Worm (Caenorhabditis elegans): Measurements from ENCODE around the gene srh-142.

srh-142 gene

DNA sequence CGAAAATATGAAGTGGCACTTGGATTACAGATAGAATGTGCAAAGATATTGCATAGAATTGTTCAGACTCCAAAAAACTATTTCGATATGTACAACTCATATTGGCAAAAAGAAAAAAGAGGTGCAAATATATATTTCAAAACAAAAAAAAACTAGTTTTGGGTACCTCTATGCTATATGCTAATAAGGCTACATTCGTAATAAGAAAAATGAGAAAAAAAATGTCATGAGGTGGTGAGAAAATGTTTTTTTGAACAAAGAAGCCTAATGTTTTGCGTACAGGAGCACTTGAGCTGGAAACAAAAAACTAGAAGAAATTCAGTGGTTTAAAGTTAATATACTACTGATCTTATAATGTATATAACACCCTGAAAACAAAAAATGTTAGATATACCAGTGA lies at the start of gene srh-142:
Gene srh-142 (minus strand): TSS at position 101 of the 400 bp plus-strand sequence.
- TF ChIP-seq nhr-71 (tag; optimal IDR thresholded peaks at IDR 0.05) (no peak), pax-3 (tag; optimal IDR thresholded peaks at IDR 0.05) (no peak), nhr-11 (tag; optimal IDR thresholded peaks at IDR 0.05) (no peak), unc-98 (GFP tag; IDR thresholded peaks at IDR 0.05) (no peak), C04F5.9 (tag; optimal IDR thresholded peaks at IDR 0.05) (no peak), ceh-63 (GFP tag; optimal IDR thresholded peaks at IDR 0.05) (no peak), mab-9 (GFP tag; IDR thresholded peaks at IDR 0.05) (no peak), egl-13 (tag; optimal IDR thresholded peaks at IDR 0.05) (no peak), swsn-7 (tag; optimal IDR thresholded peaks at IDR 0.05) (no peak), ets-5 (GFP tag; IDR thresholded peaks at IDR 0.05) (no peak), elt-2 (tag; optimal IDR thresholded peaks at IDR 0.05) (no peak), unc-62 (GFP tag; optimal IDR thresholded peaks at IDR 0.05) (no peak)

- TF ChIP-seq zip-4 (GFP tag; optimal IDR thresholded peaks at IDR 0.05), result no peak
- TF ChIP-seq hlh-4 (tag; optimal IDR thresholded peaks at IDR 0.05), result no peak
- no peak for TF ChIP-seq fkh-4 (tag; optimal IDR thresholded peaks at IDR 0.05; ENCODE audit: borderline replicate concordance)
Observed at ce11 chrV:16508667-16509066, 47.9 kb upstream of the srh-142 start, which contains the start of gene srr-3. Gene srr-3, minus strand, starts transcription at chrV:16508767.

DNA sequence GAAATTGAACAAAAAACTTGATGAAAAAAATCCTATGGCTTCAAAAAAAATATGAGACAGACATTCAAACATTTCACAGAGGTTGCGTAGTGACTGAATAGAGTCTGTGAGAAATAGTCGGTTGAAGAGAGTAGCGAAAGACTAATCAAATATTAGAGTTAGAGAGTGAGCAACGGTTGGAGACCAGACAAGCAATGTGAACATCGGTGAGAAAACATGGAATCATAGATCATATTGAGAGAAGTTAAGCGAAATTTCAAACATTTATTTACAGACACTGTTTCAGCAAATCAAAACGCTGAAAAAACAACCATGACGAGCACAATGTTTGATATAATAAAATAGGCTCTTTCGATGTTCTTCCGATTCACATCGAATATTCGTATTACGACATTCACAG lies 45.9 kb upstream of the srh-142 start:
- TF ChIP-seq fos-1 (tag; optimal IDR thresholded peaks at IDR 0.05), result no peak
- TF ChIP-seq lin-14 (GFP tag; optimal IDR thresholded peaks at IDR 0.05), result peak; percentile 8

DNA sequence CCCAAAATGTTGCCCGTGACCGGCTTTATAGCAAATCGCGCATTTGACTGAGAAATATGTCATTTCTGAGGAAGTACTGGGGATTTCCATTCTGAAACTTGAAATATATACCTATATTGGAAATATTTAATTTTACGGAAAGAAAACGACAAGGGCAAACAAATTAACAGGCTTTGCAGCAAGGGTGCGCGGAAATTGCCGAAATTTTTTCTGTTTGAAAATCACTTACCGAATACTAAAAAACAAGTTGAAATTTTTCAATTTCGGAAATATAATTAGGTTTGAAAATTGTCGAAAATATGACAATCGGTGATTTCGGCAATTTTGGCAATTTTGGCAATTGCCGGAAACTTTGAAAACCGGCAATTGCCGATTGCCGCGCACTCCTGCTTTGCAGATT lies 45.1 kb upstream of the srh-142 start, which contains the start of gene nhr-54:
Gene nhr-54 (minus strand): TSS at position 101 of the 400 bp plus-strand sequence.
- TF ChIP-seq nhr-90 (tag; optimal IDR thresholded peaks at IDR 0.05; ENCODE audit: poor library complexity), result no peak

DNA sequence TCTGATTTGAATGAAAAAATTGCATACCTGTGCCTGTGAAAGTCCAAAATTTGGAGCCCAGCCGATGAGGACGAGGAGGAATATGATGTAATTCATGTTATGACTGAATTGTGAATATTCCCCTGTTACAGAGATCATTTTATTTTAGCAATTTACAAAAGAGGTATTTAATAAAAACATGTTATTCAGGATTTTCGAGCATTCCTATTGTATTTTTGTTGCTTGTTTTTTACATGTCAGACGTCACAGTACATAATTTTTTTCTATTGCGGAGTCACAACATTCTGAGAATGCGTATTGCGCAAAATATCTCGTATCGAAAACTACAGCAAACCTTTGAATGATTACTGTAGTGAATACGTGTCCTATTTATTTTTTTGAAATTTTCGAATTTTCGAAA lies 42.4 kb upstream of the srh-142 start, which contains the start of gene F36D3.14:
Gene F36D3.14 (minus strand): TSS at position 101 of the 400 bp plus-strand sequence.
- no peak for TF ChIP-seq skn-1 (tag; optimal IDR thresholded peaks at IDR 0.05)
- no peak for TF ChIP-seq snpc-4 (tag; optimal IDR thresholded peaks at IDR 0.05)
- no peak for TF ChIP-seq lin-13 (GFP tag; optimal IDR thresholded peaks at IDR 0.05)
- no peak for TF ChIP-seq hlh-17 (GFP tag; optimal IDR thresholded peaks at IDR 0.05; ENCODE audit: borderline replicate concordance)
- no peak for TF ChIP-seq mef-2 (tag; optimal IDR thresholded peaks at IDR 0.05)
- TF ChIP-seq lin-15B (tag; optimal IDR thresholded peaks at IDR 0.05), result no peak
- TF ChIP-seq aha-1 (tag; optimal IDR thresholded peaks at IDR 0.05), result no peak
- no peak for TF ChIP-seq C16A3.4 (tag; optimal IDR thresholded peaks at IDR 0.05)
- no peak for TF ChIP-seq elt-3 (tag; optimal IDR thresholded peaks at IDR 0.05)
- no peak for TF ChIP-seq nhr-237 (tag; optimal IDR thresholded peaks at IDR 0.05)
- no peak for TF ChIP-seq sup-37 (GFP tag; optimal IDR thresholded peaks at IDR 0.05)
- no peak for TF ChIP-seq alr-1 (tag; optimal IDR thresholded peaks at IDR 0.05; ENCODE audit: borderline replicate concordance)
- no peak for TF ChIP-seq zip-4 (GFP tag; optimal IDR thresholded peaks at IDR 0.05)
- no peak for TF ChIP-seq sox-4 (tag; optimal IDR thresholded peaks at IDR 0.05)
- TF ChIP-seq jun-1 (tag; optimal IDR thresholded peaks at IDR 0.05), result no peak
- TF ChIP-seq mab-9 (GFP tag; IDR thresholded peaks at IDR 0.05), result no peak

DNA sequence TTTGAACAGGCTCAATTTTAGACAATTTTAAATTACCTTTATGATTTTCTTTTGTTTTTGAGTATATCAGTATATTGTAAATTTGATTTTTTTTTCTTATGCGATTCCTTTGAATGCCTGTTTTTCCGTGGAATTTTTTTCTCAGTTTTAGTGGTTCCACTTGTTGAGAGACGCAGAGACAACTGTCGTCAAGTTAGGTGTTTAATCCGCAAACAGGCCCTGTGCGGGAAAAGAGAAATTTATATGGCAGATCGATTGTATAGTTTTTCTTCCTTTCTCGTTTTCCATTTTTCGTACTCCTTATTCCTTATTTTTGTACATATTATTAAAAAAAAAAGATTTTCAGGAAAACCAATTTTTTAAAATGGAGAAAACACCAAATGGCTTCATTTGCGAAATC lies 38.2 kb upstream of the srh-142 start, which contains the start of gene F36D3.1:
Gene F36D3.1 (plus strand): TSS at position 347 of the 400 bp plus-strand sequence.
- TF ChIP-seq snpc-4 (tag; optimal IDR thresholded peaks at IDR 0.05), result peak; percentile 38
- no peak for TF ChIP-seq tlp-1 (tag; optimal IDR thresholded peaks at IDR 0.05)
- TF ChIP-seq unc-62 (GFP tag; optimal IDR thresholded peaks at IDR 0.05), result no peak
- peak; percentile 59 for TF ChIP-seq unc-130 (tag; optimal IDR thresholded peaks at IDR 0.05)
- peak; percentile 83 to 90 (median 85) for TF ChIP-seq dpl-1 (GFP tag; optimal IDR thresholded peaks at IDR 0.05)
- no peak for TF ChIP-seq nhr-11 (tag; optimal IDR thresholded peaks at IDR 0.05)
- TF ChIP-seq unc-98 (GFP tag; IDR thresholded peaks at IDR 0.05), result no peak
- TF ChIP-seq efl-1 (optimal IDR thresholded peaks at IDR 0.05), result peak; percentile 91 to 92
- peak; percentile 88 to 99 for TF ChIP-seq efl-1 (GFP tag; optimal IDR thresholded peaks at IDR 0.05 in 1 of 2)
- peak; percentile 58 for TF ChIP-seq nhr-47 (tag; optimal IDR thresholded peaks at IDR 0.05)
- TF ChIP-seq aly-2 (tag; optimal IDR thresholded peaks at IDR 0.05), result no peak
- no peak for TF ChIP-seq unc-30 (tag; optimal IDR thresholded peaks at IDR 0.05)
- TF ChIP-seq lin-15B (tag; optimal IDR thresholded peaks at IDR 0.05), result peak; percentile 26
- peak; percentile 78 to 92 for TF ChIP-seq lin-35 (GFP tag; optimal IDR thresholded peaks at IDR 0.05)
- peak; percentile 45 for TF ChIP-seq lin-13 (GFP tag; optimal IDR thresholded peaks at IDR 0.05)
- TF ChIP-seq unc-86 (tag; optimal IDR thresholded peaks at IDR 0.05), result peak; percentile 7
- peak; percentile 26; the same call in 1 of the 2 replicates for TF ChIP-seq nhr-19 (GFP tag; conservative IDR thresholded peaks at IDR 0.05)
- TF ChIP-seq egl-13 (tag; optimal IDR thresholded peaks at IDR 0.05), result no peak
- TF ChIP-seq nhr-76 (tag; optimal IDR thresholded peaks at IDR 0.05), result no peak
- TF ChIP-seq fos-1 (tag; optimal IDR thresholded peaks at IDR 0.05), result no peak

Measured in whole organism, L1 larva.